Fruit fly (Drosophila melanogaster): Measurements from ENCODE around the gene GatC.

dm6 chr2L:13807097-13807496 lies 25.8 kb downstream of the GatC start:
- TF ChIP-seq CG8478 (optimal IDR thresholded peaks at IDR 0.05) (no peak), CTCF (optimal IDR thresholded peaks at IDR 0.05) (no peak)
